Fruit fly (Drosophila melanogaster) whole organism, prepupa: ENCODE results near the gene CG10969.

ENCODE experiments used
- Blimp-1 ChIP-seq: fragments of 200-800 bp; sonication (Bioruptor generic); optimal IDR thresholded peaks from 3 replicates; lab custom pipeline; 2017; ENCODE audit warnings: missing biosample characterization, missing genetic modification characterization, mild to moderate bottlenecking, moderate library complexity, missing genetic modification reagents
- CG11294 ChIP-seq: fragments of 200-800 bp; sonication (Bioruptor generic); IDR thresholded peaks from 2 replicates; pipeline ENCODE4 v1.3.6; 2022; ENCODE audit warnings: missing biosample characterization, missing genetic modification characterization
- CG8119 ChIP-seq: fragments of 200-800 bp; sonication (Bioruptor generic); IDR thresholded peaks from 3 replicates; pipeline ENCODE4 v1.3.6; 2022; ENCODE audit warnings: missing biosample characterization, missing genetic modification characterization
- Ets21C ChIP-seq: fragments of 200-800 bp; sonication (Bioruptor generic); optimal IDR thresholded peaks from 3 replicates; lab custom pipeline; 2016; ENCODE audit warnings: missing biosample characterization, missing genetic modification characterization
- Lpt ChIP-seq: fragments of 200-800 bp; sonication (Bioruptor generic); optimal IDR thresholded peaks from 3 replicates; lab custom pipeline; 2016; ENCODE audit warnings: missing biosample characterization, missing genetic modification characterization
- OdsH ChIP-seq: fragments of 200-800 bp; sonication (Bioruptor generic); optimal IDR thresholded peaks from 3 replicates; lab custom pipeline; 2016; ENCODE audit warnings: missing biosample characterization, missing genetic modification characterization
- Sox102F ChIP-seq: fragments of 200-800 bp; sonication (Bioruptor generic); optimal IDR thresholded peaks from 2 replicates; lab custom pipeline; 2016; ENCODE audit warnings: missing biosample characterization, mild to moderate bottlenecking, missing genetic modification characterization
- achi ChIP-seq: fragments of 200-800 bp; sonication (Bioruptor generic); optimal IDR thresholded peaks from 3 replicates; lab custom pipeline; 2016; ENCODE audit warnings: missing biosample characterization, missing genetic modification characterization
- acj6 ChIP-seq: fragments of 200-800 bp; sonication (Bioruptor generic); optimal IDR thresholded peaks from 3 replicates; lab custom pipeline; 2016; ENCODE audit warnings: missing biosample characterization, missing genetic modification characterization
- dsx ChIP-seq: fragments of 200-800 bp; optimal IDR thresholded peaks from 3 replicates; lab custom pipeline; 2019; ENCODE audit warnings: missing biosample characterization, mild to moderate bottlenecking, missing genetic modification characterization, moderate library complexity; ENCODE audit not compliant: poor library complexity, severe bottlenecking
- fkh ChIP-seq: fragments of 200-800 bp; sonication (Bioruptor generic); optimal IDR thresholded peaks from 3 replicates; lab custom pipeline; 2017; ENCODE audit warnings: missing biosample characterization, mild to moderate bottlenecking, missing genetic modification characterization, moderate library complexity
- salr ChIP-seq, 2 experiments: fragments of 200-800 bp; sonication (Bioruptor generic); optimal IDR thresholded peaks; 3 replicates each; lab custom pipeline; 2016 to 2018; ENCODE audit warnings: missing biosample characterization in 2 of 2, missing genetic modification characterization in 2 of 2, mild to moderate bottlenecking in 1 of 2
- svp ChIP-seq: fragments of 200-800 bp; sonication (Bioruptor generic); peaks from one replicate; lab custom pipeline; 2016; ENCODE audit warnings: missing biosample characterization, missing genetic modification characterization

DNA sequence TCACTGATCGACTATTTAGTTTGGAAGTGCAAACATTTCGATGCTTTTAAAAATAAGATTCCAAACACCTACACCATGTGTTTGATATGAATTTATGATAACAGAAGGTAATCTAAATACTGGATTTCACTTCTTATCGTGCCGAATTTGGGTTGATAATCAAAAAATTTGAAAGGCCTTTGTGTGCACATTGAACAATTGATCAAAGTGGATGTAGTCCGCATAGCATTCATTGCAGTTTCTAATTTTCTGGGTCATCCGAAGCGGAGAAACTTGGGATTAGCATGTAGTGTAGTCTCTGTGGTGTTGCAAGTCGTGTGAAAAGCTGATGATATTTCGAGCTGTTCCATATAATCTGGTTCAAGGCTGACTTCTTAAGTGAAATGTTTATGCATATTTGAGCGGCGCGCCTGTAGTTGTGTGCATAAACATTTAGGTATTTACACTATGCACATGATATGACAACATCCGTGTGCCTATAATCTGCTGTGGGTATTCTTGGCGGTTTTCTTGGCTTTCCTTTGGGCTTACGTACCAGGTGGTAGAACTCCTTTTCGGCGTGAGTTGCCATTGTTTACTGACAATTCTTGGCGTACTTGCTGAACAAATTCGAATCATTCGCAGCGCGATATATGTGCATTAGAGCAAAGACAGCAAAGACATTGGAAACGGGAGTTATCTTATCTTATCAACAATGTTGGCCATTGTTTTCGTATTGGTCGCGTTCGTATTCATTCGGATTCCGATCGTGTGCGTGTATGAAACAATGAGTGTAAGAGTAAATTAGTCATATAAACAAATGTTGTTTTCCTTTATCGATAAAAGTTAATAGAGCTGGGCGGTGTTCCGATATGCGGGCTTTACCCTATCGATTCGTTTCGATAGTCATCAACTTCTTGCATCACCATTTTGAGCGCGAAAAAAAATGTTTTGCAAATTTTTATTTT lies 7.9 kb downstream of the CG10969 start, which contains the start of gene Hip1:
- TF ChIP-seq OdsH (GFP tag; lab: Kevin White, UChicago): no peak
- no peak for TF ChIP-seq svp (GFP tag; lab: Kevin White, UChicago)
- no peak for TF ChIP-seq fkh
- TF ChIP-seq dsx (GFP tag; lab: Kevin White, UChicago): no peak
- TF ChIP-seq Ets21C (GFP tag; lab: Kevin White, UChicago): no peak
- no peak for TF ChIP-seq acj6 (GFP tag; lab: Kevin White, UChicago)
- TF ChIP-seq achi (GFP tag; lab: Kevin White, UChicago): no peak
- no peak for TF ChIP-seq Sox102F (GFP tag; lab: Kevin White, UChicago)
- TF ChIP-seq CG8119 (GFP tag; lab: Robert Waterston, UW): no peak
- no peak for TF ChIP-seq Blimp-1
- no peak for TF ChIP-seq CG11294 (GFP tag; lab: Robert Waterston, UW)
- no peak for TF ChIP-seq salr (GFP tag; optimal IDR thresholded peaks at IDR 0.05; lab: Kevin White, UChicago)
- no peak for TF ChIP-seq Lpt (GFP tag; lab: Kevin White, UChicago)
